Worm (Caenorhabditis elegans): Measurements from ENCODE around the gene ZK1290.7.

The ZK1290.7 gene

ce11 chrII:7544782-7545181 lies 19.4 kb upstream of the ZK1290.7 start:
- TF ChIP-seq nhr-43 (tag; optimal IDR thresholded peaks at IDR 0.05; ENCODE audit: poor library complexity, severe bottlenecking) (peak; percentile 51), ama-1 (optimal IDR thresholded peaks at IDR 0.05) (peak; percentile 32), tbx-2 (tag; optimal IDR thresholded peaks at IDR 0.05) (no peak)

- TF ChIP-seq lsy-12 (tag; optimal IDR thresholded peaks at IDR 0.05) (no peak), nhr-237 (tag; optimal IDR thresholded peaks at IDR 0.05) (no peak), daf-12 (tag; optimal IDR thresholded peaks at IDR 0.05) (no peak), fkh-2 (tag; optimal IDR thresholded peaks at IDR 0.05) (no peak), elt-2 (tag; optimal IDR thresholded peaks at IDR 0.05) (no peak), hmg-11 (tag; optimal IDR thresholded peaks at IDR 0.05) (no peak), nhr-25 (tag; optimal IDR thresholded peaks at IDR 0.05) (no peak), nhr-12 (tag; optimal IDR thresholded peaks at IDR 0.05) (no peak), egl-27 (tag; optimal IDR thresholded peaks at IDR 0.05) (no peak), ceh-28 (tag; optimal IDR thresholded peaks at IDR 0.05) (no peak), zag-1 (tag; optimal IDR thresholded peaks at IDR 0.05) (no peak), jun-1 (tag; optimal IDR thresholded peaks at IDR 0.05) (no peak), ceh-82 (tag; optimal IDR thresholded peaks at IDR 0.05) (no peak), nhr-76 (tag; optimal IDR thresholded peaks at IDR 0.05) (no peak), elt-3 (tag; optimal IDR thresholded peaks at IDR 0.05) (no peak)
These were observed 18.4 kb upstream of the ZK1290.7 start, which contains the start of gene rol-8 for ce11 chrII:7543808-7544207. TSS of gene rol-8 (plus strand) at chrII:7544108.

ce11 chrII:7542952-7543351 lies 17.6 kb upstream of the ZK1290.7 start:
- TF ChIP-seq nhr-28 (tag; optimal IDR thresholded peaks at IDR 0.05) (no peak), nhr-23 (tag; optimal IDR thresholded peaks at IDR 0.05) (peak; percentile 61)

ce11 chrII:7537603-7538230 lies 12.4 kb upstream of the ZK1290.7 start, which contains the start of gene nfi-1:
TSS of gene nfi-1 (plus strand) at chrII:7538180.
- TF ChIP-seq nfya-1 (tag; optimal IDR thresholded peaks at IDR 0.05; ENCODE audit: insufficient read depth) (peak; percentile 79), pha-4 (tag; optimal IDR thresholded peaks at IDR 0.05) (peak; percentile 81), lin-39 (tag; optimal IDR thresholded peaks at IDR 0.05) (peak; percentile 64), lin-15B (tag; optimal IDR thresholded peaks at IDR 0.05) (peak; percentile 68), nhr-43 (tag; optimal IDR thresholded peaks at IDR 0.05; ENCODE audit: poor library complexity, severe bottlenecking) (no peak), jun-1 (tag; optimal IDR thresholded peaks at IDR 0.05) (no peak), nhr-25 (tag; optimal IDR thresholded peaks at IDR 0.05) (peak; percentile 22), ceh-9 (tag; optimal IDR thresholded peaks at IDR 0.05) (no peak), nhr-23 (tag; optimal IDR thresholded peaks at IDR 0.05) (peak; percentile 13), tbx-2 (tag; optimal IDR thresholded peaks at IDR 0.05) (no peak), ama-1 (optimal IDR thresholded peaks at IDR 0.05) (no peak), ceh-28 (tag; optimal IDR thresholded peaks at IDR 0.05) (no peak), unc-39 (tag; optimal IDR thresholded peaks at IDR 0.05) (no peak), snpc-4 (tag; optimal IDR thresholded peaks at IDR 0.05) (peak; percentile 66)

ce11 chrII:7534934-7535333 lies 9.6 kb upstream of the ZK1290.7 start, which contains the start of gene ZK1290.13:
TSS of gene ZK1290.13 (plus strand) at chrII:7535006.
- TF ChIP-seq pqm-1 (tag; optimal IDR thresholded peaks at IDR 0.05) (peak; percentile 7), nhr-23 (tag; optimal IDR thresholded peaks at IDR 0.05) (no peak), elt-3 (tag; optimal IDR thresholded peaks at IDR 0.05) (no peak), egl-5 (tag; optimal IDR thresholded peaks at IDR 0.05) (no peak), elt-2 (tag; optimal IDR thresholded peaks at IDR 0.05) (peak; percentile 56)

ce11 chrII:7534369-7534768 lies 9.0 kb upstream of the ZK1290.7 start, which contains the start of gene wrt-10:
TSS of gene wrt-10 (minus strand) at chrII:7534563.
- TF ChIP-seq mdl-1 (tag; optimal IDR thresholded peaks at IDR 0.05), result no peak
- TF ChIP-seq elt-1 (tag; optimal IDR thresholded peaks at IDR 0.05), result peak; percentile 6
- TF ChIP-seq nhr-23 (tag; optimal IDR thresholded peaks at IDR 0.05), result peak; percentile 86
- no peak for TF ChIP-seq daf-12 (tag; optimal IDR thresholded peaks at IDR 0.05)
- TF ChIP-seq nhr-25 (tag; optimal IDR thresholded peaks at IDR 0.05), result peak; percentile 10
- TF ChIP-seq elt-2 (tag; optimal IDR thresholded peaks at IDR 0.05), result no peak
